Fruit fly (Drosophila melanogaster) whole organism, embryonic: ENCODE measurements around the gene hll.

ENCODE experiments used
- CG10267 ChIP-seq: fragments of 200-800 bp; sonication (Bioruptor generic); optimal IDR thresholded peaks from 2 replicates; lab custom pipeline; 2018; ENCODE audit warnings: missing biosample characterization, mild to moderate bottlenecking, missing genetic modification characterization, moderate library complexity
- CG11085 ChIP-seq: fragments of 200-800 bp; sonication (Bioruptor generic); IDR thresholded peaks from 2 replicates; pipeline ENCODE4 v1.3.6; 2022; ENCODE audit warnings: missing biosample characterization, missing genetic modification characterization
- CG11723 ChIP-seq: fragments of 200-800 bp; sonication (Bioruptor generic); optimal IDR thresholded peaks from 2 replicates; lab custom pipeline; 2017; ENCODE audit warnings: missing biosample characterization, mild to moderate bottlenecking, missing genetic modification characterization
- CG12071 ChIP-seq: fragments of 200-800 bp; sonication (Bioruptor generic); optimal IDR thresholded peaks from 3 replicates; lab custom pipeline; 2018; ENCODE audit warnings: missing biosample characterization, mild to moderate bottlenecking, missing genetic modification characterization
- CG1529 ChIP-seq: fragments of 200-800 bp; sonication (Bioruptor generic); optimal IDR thresholded peaks from 3 replicates; lab custom pipeline; 2018; ENCODE audit warnings: missing biosample characterization, missing genetic modification characterization
- CG15696 ChIP-seq: fragments of 200-800 bp; sonication (Bioruptor generic); optimal IDR thresholded peaks from 2 replicates; lab custom pipeline; 2019; ENCODE audit warnings: missing biosample characterization, mild to moderate bottlenecking, missing genetic modification characterization, moderate library complexity
- CG16813 ChIP-seq: fragments of 200-800 bp; sonication (Bioruptor generic); IDR thresholded peaks from 3 replicates; pipeline ENCODE4 v1.3.6; 2022; ENCODE audit warnings: missing biosample characterization, missing genetic modification characterization; ENCODE audit not compliant: partially characterized antibody
- CG16863 ChIP-seq: fragments of 200-800 bp; sonication (Bioruptor generic); optimal IDR thresholded peaks from 3 replicates; lab custom pipeline; 2016; ENCODE audit warnings: missing biosample characterization, missing genetic modification characterization
- CG17568 ChIP-seq: fragments of 200-800 bp; sonication (Bioruptor generic); optimal IDR thresholded peaks from 2 replicates; lab custom pipeline; 2018; ENCODE audit warnings: missing biosample characterization, mild to moderate bottlenecking, missing genetic modification characterization, moderate library complexity
- CG1792 ChIP-seq: fragments of 200-800 bp; sonication (Bioruptor generic); optimal IDR thresholded peaks from 2 replicates; lab custom pipeline; 2016; ENCODE audit warnings: missing biosample characterization, missing genetic modification characterization
- CG2120 ChIP-seq: fragments of 200-800 bp; sonication (Bioruptor generic); optimal IDR thresholded peaks from 3 replicates; lab custom pipeline; 2016; ENCODE audit warnings: missing biosample characterization, missing genetic modification characterization
- CG2199 ChIP-seq: fragments of 200-800 bp; sonication (Bioruptor generic); IDR thresholded peaks from 3 replicates; pipeline ENCODE4 v1.3.6; 2022; ENCODE audit warnings: missing biosample characterization, missing genetic modification characterization
- CG2202 ChIP-seq: fragments of 200-800 bp; sonication (Bioruptor generic); optimal IDR thresholded peaks from 2 replicates; lab custom pipeline; 2018; ENCODE audit warnings: missing biosample characterization, mild to moderate bottlenecking, missing genetic modification characterization
- CG31224 ChIP-seq: fragments of 200-800 bp; sonication (Bioruptor generic); IDR thresholded peaks from 2 replicates; pipeline ENCODE4 v1.3.6; 2022; ENCODE audit warnings: missing biosample characterization, missing genetic modification characterization
- CG33213 ChIP-seq: fragments of 200-800 bp; sonication (Bioruptor generic); optimal IDR thresholded peaks from 3 replicates; lab custom pipeline; 2016; ENCODE audit warnings: missing biosample characterization, missing genetic modification characterization
- CG6854 ChIP-seq: fragments of 200-800 bp; sonication (Bioruptor generic); optimal IDR thresholded peaks from 3 replicates; lab custom pipeline; 2017; ENCODE audit warnings: missing biosample characterization, mild to moderate bottlenecking, missing genetic modification characterization
- CG7963 ChIP-seq: fragments of 200-800 bp; sonication (Bioruptor generic); IDR thresholded peaks from 3 replicates; pipeline ENCODE4 v1.3.6; 2022; ENCODE audit warnings: missing biosample characterization, missing genetic modification characterization; ENCODE audit not compliant: partially characterized antibody
- CG8290 ChIP-seq, 3 experiments: fragments of 200-800 bp; sonication (Bioruptor generic); optimal IDR thresholded peaks; 2 replicates each; lab custom pipeline; 2016 to 2019; ENCODE audit warnings: missing biosample characterization in 3 of 3, missing genetic modification characterization in 3 of 3, mild to moderate bottlenecking in 2 of 3, moderate library complexity in 1 of 3
- CG8359 ChIP-seq: fragments of 200-800 bp; sonication (Bioruptor generic); optimal IDR thresholded peaks from 2 replicates; lab custom pipeline; 2017; ENCODE audit warnings: missing biosample characterization, mild to moderate bottlenecking, missing genetic modification characterization, borderline replicate concordance
- D19A ChIP-seq: fragments of 200-800 bp; optimal IDR thresholded peaks from 3 replicates; lab custom pipeline; 2019; ENCODE audit warnings: missing biosample characterization, mild to moderate bottlenecking, missing genetic modification characterization, moderate library complexity
- Dfd ChIP-seq, 2 experiments: fragments of >200 bp; optimal IDR thresholded peaks; 2 replicates each; lab custom pipeline; 2017; ENCODE audit warnings: missing biosample characterization in 2 of 2, missing genetic modification characterization in 2 of 2
- Dip3 ChIP-seq: fragments of 200-800 bp; sonication (Bioruptor generic); optimal IDR thresholded peaks from 3 replicates; lab custom pipeline; 2016; ENCODE audit warnings: missing biosample characterization, missing genetic modification characterization
- Fer1 ChIP-seq: fragments of 200-800 bp; sonication (Bioruptor generic); optimal IDR thresholded peaks from 2 replicates; lab custom pipeline; 2017; ENCODE audit warnings: missing biosample characterization, mild to moderate bottlenecking, missing genetic modification characterization
- Fer2 ChIP-seq: fragments of 200-800 bp; sonication (Bioruptor generic); optimal IDR thresholded peaks from 2 replicates; lab custom pipeline; 2018; ENCODE audit warnings: missing biosample characterization, mild to moderate bottlenecking, missing genetic modification characterization, moderate library complexity
- Hmr ChIP-seq: fragments of 200-800 bp; sonication (Bioruptor generic); optimal IDR thresholded peaks from 3 replicates; lab custom pipeline; 2017; ENCODE audit warnings: mild to moderate bottlenecking, missing biosample characterization, missing genetic modification reagents, missing genetic modification characterization
- Hr51 ChIP-seq, 2 experiments: fragments of 200-800 bp; sonication (Bioruptor generic); optimal IDR thresholded peaks; 2 replicates in 1 of 2; 3 replicates in 1 of 2; lab custom pipeline; 2016 to 2018; ENCODE audit warnings: missing biosample characterization in 2 of 2, missing genetic modification characterization in 2 of 2, mild to moderate bottlenecking in 1 of 2, moderate library complexity in 1 of 2
- Mad ChIP-seq: fragments of 200-800 bp; sonication (Bioruptor generic); optimal IDR thresholded peaks from 2 replicates; lab custom pipeline; 2016; ENCODE audit warnings: missing biosample characterization, missing genetic modification characterization
- Med ChIP-seq: fragments of 200-800 bp; sonication (Bioruptor generic); peaks from one replicate; lab custom pipeline; 2016; ENCODE audit warnings: missing biosample characterization, missing genetic modification characterization, mild to moderate bottlenecking, inconsistent platforms, moderate library complexity
- Sry-δ ChIP-seq: fragments of 200-800 bp; sonication (Bioruptor generic); optimal IDR thresholded peaks from 2 replicates; lab custom pipeline; 2016; ENCODE audit warnings: missing biosample characterization, missing genetic modification characterization
- YL-1 ChIP-seq: fragments of 200-800 bp; sonication (Bioruptor generic); optimal IDR thresholded peaks from 3 replicates; lab custom pipeline; 2017; ENCODE audit warnings: missing biosample characterization, mild to moderate bottlenecking, missing genetic modification characterization
- al ChIP-seq: fragments of 200-800 bp; sonication (Bioruptor generic); IDR thresholded peaks from 2 replicates; pipeline ENCODE4 v1.3.6; 2022; ENCODE audit warnings: missing biosample characterization, missing genetic modification characterization
- ato ChIP-seq: fragments of 200-800 bp; sonication (Bioruptor generic); IDR thresholded peaks from 2 replicates; pipeline ENCODE4 v1.3.6; 2022; ENCODE audit warnings: missing biosample characterization, missing genetic modification characterization; ENCODE audit not compliant: partially characterized antibody
- br ChIP-seq: fragments of >200 bp; optimal IDR thresholded peaks from 2 replicates; lab custom pipeline; 2017
- crc ChIP-seq: fragments of 200-800 bp; sonication (Bioruptor generic); optimal IDR thresholded peaks from 2 replicates; lab custom pipeline; 2016; ENCODE audit warnings: missing biosample characterization, missing genetic modification characterization
- dpn ChIP-seq, 2 experiments: fragments of 200-800 bp; sonication (Bioruptor generic); optimal IDR thresholded peaks; 3 replicates each; lab custom pipeline; 2016; ENCODE audit warnings: missing biosample characterization in 2 of 2, missing genetic modification characterization in 2 of 2
- fd96Cb ChIP-seq: fragments of 200-800 bp; sonication (Bioruptor generic); optimal IDR thresholded peaks from 2 replicates; lab custom pipeline; 2018; ENCODE audit warnings: missing biosample characterization, mild to moderate bottlenecking, missing genetic modification characterization, moderate library complexity
- fu2 ChIP-seq: fragments of 200-800 bp; sonication (Bioruptor generic); optimal IDR thresholded peaks from 2 replicates; lab custom pipeline; 2016; ENCODE audit warnings: missing biosample characterization, missing genetic modification characterization
- lab ChIP-seq: fragments of 200-800 bp; sonication (Bioruptor generic); optimal IDR thresholded peaks from 3 replicates; lab custom pipeline; 2017; ENCODE audit warnings: missing biosample characterization, missing genetic modification characterization, mild to moderate bottlenecking, moderate library complexity, missing genetic modification reagents
- lmd ChIP-seq: fragments of 200-800 bp; sonication (Bioruptor generic); IDR thresholded peaks from 2 replicates; pipeline ENCODE4 v1.3.6; 2022; ENCODE audit warnings: missing biosample characterization, missing genetic modification characterization
- luna ChIP-seq: fragments of 200-800 bp; sonication (Bioruptor generic); optimal IDR thresholded peaks from 2 replicates; lab custom pipeline; 2016; ENCODE audit warnings: missing biosample characterization, missing genetic modification characterization
- nerfin-1 ChIP-seq: fragments of 200-800 bp; sonication (Bioruptor generic); optimal IDR thresholded peaks from 3 replicates; lab custom pipeline; 2019; ENCODE audit warnings: missing biosample characterization, mild to moderate bottlenecking, missing genetic modification characterization, moderate library complexity
- nom ChIP-seq: fragments of 200-800 bp; sonication (Bioruptor generic); optimal IDR thresholded peaks from 2 replicates; lab custom pipeline; 2017; ENCODE audit warnings: missing biosample characterization, missing genetic modification characterization, mild to moderate bottlenecking, moderate library complexity, missing genetic modification reagents
- pfk ChIP-seq: fragments of 200-800 bp; sonication (Bioruptor generic); optimal IDR thresholded peaks from 2 replicates; lab custom pipeline; 2018; ENCODE audit warnings: missing biosample characterization, mild to moderate bottlenecking, missing genetic modification characterization, moderate library complexity
- prd ChIP-seq, 3 experiments: fragments of >200 bp in 2 of 3; fragments of 200-800 bp in 1 of 3; sonication (Bioruptor generic) in 1 of 3; optimal IDR thresholded peaks in 2 of 3; IDR thresholded peaks in 1 of 3; 2 replicates in 2 of 3; 3 replicates in 1 of 3; pipeline versions ENCODE4 v1.3.6 to Lab custom; 2017 to 2022; ENCODE audit warnings: missing biosample characterization in 1 of 3, missing genetic modification characterization in 1 of 3
- pzg ChIP-seq: fragments of 200-800 bp; sonication (Bioruptor generic); optimal IDR thresholded peaks from 3 replicates; lab custom pipeline; 2018; ENCODE audit warnings: missing biosample characterization, mild to moderate bottlenecking, missing genetic modification characterization, moderate library complexity
- shn ChIP-seq: fragments of 200-800 bp; sonication (Bioruptor generic); optimal IDR thresholded peaks from 3 replicates; lab custom pipeline; 2016; ENCODE audit warnings: missing biosample characterization, missing genetic modification characterization
- ttk ChIP-seq: fragments of 200-800 bp; sonication (Bioruptor generic); IDR thresholded peaks from 2 replicates; pipeline ENCODE4 v2.1.2; 2022; ENCODE audit warnings: missing biosample characterization, missing genetic modification characterization
- vfl ChIP-seq: fragments of 200-800 bp; sonication (Bioruptor generic); optimal IDR thresholded peaks from 2 replicates; lab custom pipeline; 2016; ENCODE audit warnings: missing biosample characterization, missing genetic modification characterization
- zfh1 ChIP-seq: fragments of 200-800 bp; sonication (Bioruptor generic); IDR thresholded peaks from 3 replicates; pipeline ENCODE4 v1.3.6; 2022; ENCODE audit warnings: missing biosample characterization, missing genetic modification characterization

hll gene

DNA sequence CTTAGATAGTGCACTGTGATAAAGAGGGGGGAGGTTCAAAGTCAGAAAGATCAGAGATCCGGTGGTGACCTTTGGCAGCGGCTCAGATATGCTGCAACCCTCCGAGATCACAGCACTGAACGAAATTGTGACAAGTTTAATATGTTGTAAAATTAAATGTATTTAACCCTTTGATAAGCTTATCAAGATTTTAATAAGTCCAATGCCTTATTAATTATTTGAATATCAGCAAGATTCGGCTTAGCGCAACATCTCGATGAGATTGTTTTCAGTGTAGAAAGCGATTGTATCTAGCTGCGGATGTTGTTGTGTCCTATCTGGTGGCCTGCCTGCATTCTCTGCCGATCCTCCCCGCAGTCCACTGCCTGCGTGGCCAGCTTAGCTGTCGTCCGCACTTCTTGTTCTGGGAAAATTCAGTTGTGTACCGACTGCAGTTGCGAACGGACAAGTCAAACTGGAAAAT is 20.4 kb downstream of the hll start, which contains the start of gene NimC4 (continued):
- no peak for TF ChIP-seq Hmr
- TF ChIP-seq CG15696: peak; percentile 99
- no peak for TF ChIP-seq CG31224 (GFP tag; lab: Robert Waterston, UW)
- TF ChIP-seq CG12071: no peak
- TF ChIP-seq zfh1 (GFP tag; lab: Robert Waterston, UW): peak; percentile 96
- TF ChIP-seq Fer1 (GFP tag; lab: Kevin White, UChicago): no peak
- no peak for TF ChIP-seq Dip3
- no peak for TF ChIP-seq CG6854 (GFP tag; lab: Kevin White, UChicago)
- TF ChIP-seq nerfin-1 (tag; lab: Kevin White, UChicago): peak; percentile 69
- TF ChIP-seq lmd (GFP tag; lab: Robert Waterston, UW): peak; percentile 65
- peak; percentile 85 for TF ChIP-seq CG10267
- no peak for TF ChIP-seq pfk (GFP tag; lab: Kevin White, UChicago)
- no peak for TF ChIP-seq CG16813 (GFP tag; lab: Robert Waterston, UW)
- TF ChIP-seq nom (GFP tag; lab: Kevin White, UChicago): peak; percentile 20
- TF ChIP-seq pzg: no peak
- TF ChIP-seq vfl (GFP tag; lab: Kevin White, UChicago): peak; percentile 67
- peak; percentile 6 for TF ChIP-seq CG1792 (GFP tag; lab: Kevin White, UChicago)
- TF ChIP-seq CG16863 (GFP tag; lab: Kevin White, UChicago): peak; percentile 70
- peak; percentile 53; the same call in 1 of the 2 replicates for TF ChIP-seq ttk (GFP tag; lab: Robert Waterston, UW)
- TF ChIP-seq ato (GFP tag; lab: Robert Waterston, UW): no peak
- TF ChIP-seq shn (GFP tag; lab: Kevin White, UChicago): peak; percentile 63
- TF ChIP-seq CG2120 (GFP tag; lab: Kevin White, UChicago): no peak
- no peak for TF ChIP-seq Dfd (GFP tag; optimal IDR thresholded peaks at IDR 0.05; lab: Kevin White, UChicago)
- TF ChIP-seq Fer2 (tag; lab: Kevin White, UChicago): no peak
- TF ChIP-seq CG7963 (GFP tag; lab: Robert Waterston, UW): no peak
- TF ChIP-seq CG11723 (GFP tag; lab: Kevin White, UChicago): peak; percentile 35
- no peak; the same call in 1 of the 2 replicates for TF ChIP-seq CG11085 (GFP tag; lab: Robert Waterston, UW)
- TF ChIP-seq CG33213 (GFP tag; lab: Kevin White, UChicago): peak; percentile 76
- TF ChIP-seq fu2 (GFP tag; lab: Kevin White, UChicago): no peak
- no peak for TF ChIP-seq YL-1 (GFP tag; lab: Kevin White, UChicago)
- no peak for TF ChIP-seq Sry-δ
- TF ChIP-seq lab (GFP tag; lab: Kevin White, UChicago): no peak
- peak; percentile 67 for TF ChIP-seq Mad (GFP tag; lab: Kevin White, UChicago)
- TF ChIP-seq crc: peak; percentile 49
- peak; percentile 79 for TF ChIP-seq fd96Cb (tag; lab: Kevin White, UChicago)
- peak; percentile 14 to 84 for TF ChIP-seq Hr51 (GFP tag; optimal IDR thresholded peaks at IDR 0.05; lab: Kevin White, UChicago)
- TF ChIP-seq CG2199: peak; percentile 82; the same call in 2 of the 3 replicates
- no peak for TF ChIP-seq al
- peak; percentile 90 for TF ChIP-seq Med (GFP tag; lab: Kevin White, UChicago)
- TF ChIP-seq CG17568: peak; percentile 31
- TF ChIP-seq prd (optimal IDR thresholded peaks at IDR 0.05; lab: Kevin White, UChicago): no peak
- TF ChIP-seq prd (GFP tag; IDR thresholded peaks at IDR 0.05; lab: Robert Waterston, UW): peak; percentile 99
- TF ChIP-seq CG8290 (GFP tag; optimal IDR thresholded peaks at IDR 0.05; lab: Kevin White, UChicago): peak; percentile 86
- TF ChIP-seq CG8290 (tag; optimal IDR thresholded peaks at IDR 0.05; lab: Kevin White, UChicago): peak; percentile 17 to 20
- TF ChIP-seq CG1529: peak; percentile 69
- peak; percentile 68 for TF ChIP-seq CG8359
- TF ChIP-seq CG2202: peak; percentile 84
- TF ChIP-seq br (lab: Kevin White, UChicago): no peak
- peak; percentile 58 to 72 for TF ChIP-seq dpn (GFP tag; optimal IDR thresholded peaks at IDR 0.05; lab: Kevin White, UChicago)
- TF ChIP-seq luna: no peak
- peak; percentile 73 for TF ChIP-seq D19A (tag; lab: Kevin White, UChicago)
